Worm (Caenorhabditis elegans) whole organism, young adult: Measurements from ENCODE around the gene lnp-1.

Experiments used
- B0019.2 ChIP-seq: fragments of 200-800 bp; sonication (Bioruptor generic); conservative IDR thresholded peaks from 2 replicates; pipeline ENCODE4 v1.3.6; 2022; ENCODE audit warnings: missing genetic modification reagents, missing genetic modification characterization, missing compliant biosample characterization
- F57C9.4 ChIP-seq: sonication (generic microtip); optimal IDR thresholded peaks from 2 replicates; lab custom pipeline; 2017; ENCODE audit warnings: mild to moderate bottlenecking, missing genetic modification characterization, missing compliant biosample characterization
- K12H6.12 ChIP-seq: fragments of 200-800 bp; sonication (Bioruptor generic); optimal IDR thresholded peaks from 2 replicates; lab custom pipeline; 2018; ENCODE audit warnings: mild to moderate bottlenecking, missing genetic modification characterization, missing compliant biosample characterization
- ceh-91 ChIP-seq: fragments of 200-800 bp; sonication (Bioruptor generic); IDR thresholded peaks from 2 replicates; pipeline ENCODE4 v1.3.6; 2022; ENCODE audit warnings: missing genetic modification reagents, missing genetic modification characterization, missing compliant biosample characterization
- hmg-1.2 ChIP-seq: fragments of 200-800 bp; sonication (Bioruptor generic); IDR thresholded peaks from 2 replicates; pipeline ENCODE4 v1.3.6; 2022; ENCODE audit warnings: missing genetic modification reagents, missing genetic modification characterization, missing compliant biosample characterization
- mel-28 ChIP-seq: sonication (generic microtip); optimal IDR thresholded peaks from 2 replicates; lab custom pipeline; 2016; ENCODE audit warnings: borderline replicate concordance, mild to moderate bottlenecking, missing genetic modification characterization, missing compliant biosample characterization

- TF ChIP-seq B0019.2 (GFP tag; lab: Robert Waterston, UW) (no peak), F57C9.4 (tag; lab: Kevin White, UChicago) (no peak), hmg-1.2 (no peak), K12H6.12 (tag; lab: Kevin White, UChicago) (no peak), mel-28 (tag; lab: Kevin White, UChicago) (no peak), ceh-91 (GFP tag; lab: Robert Waterston, UW) (no peak)
These were observed 34.2 kb upstream of the lnp-1 start, which contains the start of gene ham-2 for ce11 chrX:4554385-4554784.
